Worm (Caenorhabditis elegans) whole organism, early embryonic: ENCODE data around the gene F10E9.5.

Experiments used
- B0310.2 ChIP-seq: sonication (generic microtip); optimal IDR thresholded peaks from 2 replicates; lab custom pipeline; 2016; ENCODE audit warnings: mild to moderate bottlenecking, missing genetic modification characterization, missing compliant biosample characterization
- F13C5.2 ChIP-seq: sonication (generic microtip); optimal IDR thresholded peaks from 2 replicates; lab custom pipeline; 2017; ENCODE audit warnings: mild to moderate bottlenecking, missing genetic modification characterization, inconsistent platforms, missing compliant biosample characterization
- aly-1 ChIP-seq: sonication (generic microtip); optimal IDR thresholded peaks from 2 replicates; lab custom pipeline; 2016; ENCODE audit warnings: missing genetic modification characterization, missing compliant biosample characterization
- ama-1 ChIP-seq: fragments of 150-350 bp; optimal IDR thresholded peaks from 2 replicates; lab custom pipeline; 2014
- ceh-13 ChIP-seq: fragments of 200-800 bp; sonication (Bioruptor generic); optimal IDR thresholded peaks from 2 replicates; lab custom pipeline; 2018; ENCODE audit warnings: mild to moderate bottlenecking, missing genetic modification characterization, missing compliant biosample characterization
- ceh-36 ChIP-seq: sonication (generic microtip); optimal IDR thresholded peaks from 2 replicates; lab custom pipeline; 2016; ENCODE audit warnings: missing genetic modification characterization, inconsistent platforms, missing compliant biosample characterization
- ets-7 ChIP-seq: sonication (generic microtip); optimal IDR thresholded peaks from 2 replicates; lab custom pipeline; 2016; ENCODE audit warnings: missing genotype, missing genetic modification characterization, missing compliant biosample characterization
- flt-1 ChIP-seq: fragments of 200-800 bp; sonication (Bioruptor generic); IDR thresholded peaks from 2 replicates; pipeline ENCODE4 v1.3.6; 2022; ENCODE audit warnings: missing genetic modification characterization, missing compliant biosample characterization
- hmbx-1 ChIP-seq: sonication (generic microtip); optimal IDR thresholded peaks from 2 replicates; lab custom pipeline; 2016; ENCODE audit warnings: mild to moderate bottlenecking, missing genetic modification characterization, missing compliant biosample characterization
- hmg-4 ChIP-seq: fragments of 200-800 bp; sonication (Bioruptor generic); optimal IDR thresholded peaks from 2 replicates; lab custom pipeline; 2018; ENCODE audit warnings: mild to moderate bottlenecking, missing genetic modification characterization, missing compliant biosample characterization
- hnd-1 ChIP-seq: sonication (generic microtip); optimal IDR thresholded peaks from 2 replicates; lab custom pipeline; 2016; ENCODE audit warnings: missing genetic modification characterization, missing compliant biosample characterization
- pes-1 ChIP-seq: fragments of 200-800 bp; sonication (Bioruptor generic); IDR thresholded peaks from 2 replicates; pipeline ENCODE4 v1.3.6; 2022; ENCODE audit warnings: missing genetic modification reagents, missing genetic modification characterization, missing compliant biosample characterization
- scrt-1 ChIP-seq: fragments of 200-800 bp; sonication (Bioruptor generic); IDR thresholded peaks from 2 replicates; pipeline ENCODE4 v1.3.6; 2022; ENCODE audit warnings: missing genetic modification characterization, missing compliant biosample characterization
- sea-1 ChIP-seq: fragments of 200-800 bp; sonication (Bioruptor generic); conservative IDR thresholded peaks from 2 replicates; pipeline ENCODE4 v1.3.6; 2022; ENCODE audit warnings: missing genetic modification characterization, missing compliant biosample characterization
- tbx-11 ChIP-seq: fragments of 200-800 bp; sonication (Bioruptor generic); IDR thresholded peaks from 2 replicates; pipeline ENCODE4 v1.3.6; 2022; ENCODE audit warnings: missing genetic modification characterization, missing compliant biosample characterization
- tbx-37 ChIP-seq: fragments of 200-800 bp; sonication (Bioruptor generic); conservative IDR thresholded peaks from 2 replicates; pipeline ENCODE4 v1.3.6; 2022; ENCODE audit warnings: missing genetic modification reagents, missing genetic modification characterization, missing compliant biosample characterization
- tra-4 ChIP-seq: sonication (generic microtip); optimal IDR thresholded peaks from 2 replicates; lab custom pipeline; 2017; ENCODE audit warnings: missing genetic modification characterization, missing compliant biosample characterization

The F10E9.5 gene

DNA sequence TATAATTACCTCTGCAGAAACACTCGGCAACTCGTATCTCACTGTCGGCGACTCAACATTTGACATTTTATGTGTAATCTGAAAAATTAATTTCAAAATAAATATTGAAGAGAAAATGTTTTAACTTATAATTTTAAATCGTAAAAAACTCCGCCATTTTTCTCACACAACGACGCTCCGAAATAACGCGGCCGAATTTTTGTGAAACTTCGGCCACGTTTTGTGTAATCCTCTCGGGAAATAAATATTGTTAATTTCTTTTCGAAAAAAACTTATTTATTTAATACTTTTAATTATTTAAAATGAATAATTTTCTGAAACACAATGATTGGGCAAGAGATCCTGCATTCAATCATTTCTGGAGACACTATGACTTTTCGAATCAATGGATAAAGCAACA is at the start of gene F10E9.5, which contains the start of gene F10E9.7:
F10E9.5 (plus strand) TSS at position 237 of the 400 bp plus-strand sequence.
F10E9.7 (minus strand) TSS at position 86 of the 400 bp plus-strand sequence.
- TF ChIP-seq pes-1 (peak; percentile 75), B0310.2 (tag; lab: Kevin White, UChicago) (no peak), tbx-37 (GFP tag; lab: Robert Waterston, UW) (peak; percentile 93)

DNA sequence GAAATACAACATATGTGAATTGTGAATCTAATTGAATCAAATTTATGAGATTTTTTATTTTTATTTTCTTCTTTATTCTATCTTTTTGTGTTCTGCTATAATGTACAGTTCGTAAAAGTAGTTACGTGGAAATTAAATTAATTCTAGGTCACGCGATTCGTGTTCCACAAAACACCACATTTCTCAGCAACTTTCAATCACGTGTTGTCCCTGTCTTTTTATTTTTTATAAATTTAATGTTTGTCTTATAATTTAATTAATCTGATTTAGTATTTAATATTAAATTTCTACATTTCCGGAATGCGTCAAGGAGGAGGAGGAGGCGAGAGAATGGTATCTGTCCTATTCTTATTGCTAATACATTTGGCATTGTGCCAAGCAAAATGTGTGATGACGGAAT is 49.3 kb upstream of the F10E9.5 start, which contains the start of gene ncr-2:
ncr-2 (plus strand) TSS at position 301 of the 400 bp plus-strand sequence.
- no peak for TF ChIP-seq ama-1 (lab: Kevin White, UChicago)
- no peak for TF ChIP-seq hmbx-1 (tag; lab: Kevin White, UChicago)

DNA sequence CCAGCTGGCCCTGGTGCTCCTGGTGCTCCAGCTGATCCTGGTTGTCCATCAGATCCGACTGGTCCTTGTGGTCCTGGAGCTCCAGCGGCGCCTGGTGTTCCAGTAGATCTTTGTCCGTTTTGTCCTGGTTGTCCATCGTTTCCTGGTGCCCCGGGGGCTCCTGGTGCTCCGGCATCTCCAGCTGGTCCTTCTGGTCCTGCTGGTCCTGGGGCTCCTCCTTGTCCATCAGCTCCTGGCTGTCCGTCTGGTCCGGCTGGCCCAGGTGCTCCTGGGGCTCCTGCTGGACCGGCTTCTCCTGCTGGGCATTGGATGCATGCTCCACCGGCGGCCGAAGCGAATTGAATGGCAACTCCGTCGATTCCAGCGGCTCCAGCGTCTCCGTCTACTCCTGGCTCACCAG is 44.8 kb upstream of the F10E9.5 start:
- TF ChIP-seq aly-1 (tag; lab: Kevin White, UChicago), result no peak
- no peak for TF ChIP-seq hmbx-1 (tag; lab: Kevin White, UChicago)
- TF ChIP-seq ets-7 (tag; lab: Kevin White, UChicago), result no peak
- no peak for TF ChIP-seq hnd-1
- no peak for TF ChIP-seq sea-1 (GFP tag; lab: Robert Waterston, UW)
- TF ChIP-seq flt-1 (GFP tag; lab: Robert Waterston, UW), result no peak
- no peak for TF ChIP-seq hmg-4 (GFP tag; lab: Kevin White, UChicago)
- TF ChIP-seq tbx-37 (GFP tag; lab: Robert Waterston, UW), result no peak
- no peak for TF ChIP-seq tbx-11
- no peak for TF ChIP-seq tra-4 (tag; lab: Kevin White, UChicago)

DNA sequence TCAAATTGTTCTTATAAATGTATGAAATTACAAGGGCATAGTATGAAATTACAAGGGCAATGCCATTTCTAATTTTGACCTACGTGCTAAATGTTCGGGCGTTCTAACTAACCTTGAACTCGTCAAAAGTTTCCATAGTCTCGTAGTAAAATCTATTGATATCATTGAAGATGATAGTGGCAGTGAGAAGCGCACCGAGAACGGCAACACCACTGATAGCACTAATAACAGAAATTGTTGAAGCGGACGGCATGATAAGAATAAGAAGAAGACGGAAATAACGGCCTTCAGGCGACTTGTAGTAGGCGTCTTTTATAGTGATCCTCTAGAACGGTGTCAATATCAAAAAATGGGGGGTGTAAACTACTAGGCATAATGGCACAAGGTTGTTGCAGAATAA is 44.0 kb upstream of the F10E9.5 start, which contains the start of gene col-91:
col-91 (minus strand) TSS at position 288 of the 400 bp plus-strand sequence.
- TF ChIP-seq ets-7 (tag; lab: Kevin White, UChicago) (no peak), ama-1 (lab: Kevin White, UChicago) (no peak), B0310.2 (tag; lab: Kevin White, UChicago) (no peak), hmg-4 (GFP tag; lab: Kevin White, UChicago) (no peak), flt-1 (GFP tag; lab: Robert Waterston, UW) (no peak), ceh-36 (tag; lab: Kevin White, UChicago) (no peak), tbx-37 (GFP tag; lab: Robert Waterston, UW) (no peak), scrt-1 (GFP tag; lab: Robert Waterston, UW) (no peak), sea-1 (GFP tag; lab: Robert Waterston, UW) (no peak), tra-4 (tag; lab: Kevin White, UChicago) (no peak), hmbx-1 (tag; lab: Kevin White, UChicago) (no peak), pes-1 (no peak), F13C5.2 (no peak)

DNA sequence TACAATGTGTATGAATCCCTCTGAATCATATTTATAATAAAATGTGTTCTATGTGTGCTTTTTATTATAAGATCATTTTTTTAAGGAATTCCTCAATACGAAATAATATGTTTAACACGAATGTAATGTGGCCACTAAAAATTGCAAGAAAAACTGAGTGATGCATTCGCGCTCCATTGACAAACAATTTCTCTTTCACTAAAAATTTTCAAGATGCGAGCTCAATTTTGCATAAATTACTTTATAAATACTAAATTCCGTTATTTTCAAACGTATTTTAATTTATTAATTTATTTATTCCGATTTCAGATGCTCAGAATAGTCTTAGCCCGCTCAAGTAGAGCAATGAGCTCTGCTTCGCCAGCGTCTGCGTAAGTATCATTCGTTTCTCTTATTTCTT is 41.6 kb upstream of the F10E9.5 start, which contains the start of gene mrps-9:
mrps-9 (plus strand) TSS at position 310 of the 400 bp plus-strand sequence.
- TF ChIP-seq ceh-13 (GFP tag; lab: Kevin White, UChicago) (no peak), tbx-37 (GFP tag; lab: Robert Waterston, UW) (no peak), F13C5.2 (no peak), flt-1 (GFP tag; lab: Robert Waterston, UW) (no peak), B0310.2 (tag; lab: Kevin White, UChicago) (no peak), ama-1 (lab: Kevin White, UChicago) (no peak), ceh-36 (tag; lab: Kevin White, UChicago) (no peak), tra-4 (tag; lab: Kevin White, UChicago) (no peak), ets-7 (tag; lab: Kevin White, UChicago) (no peak), tbx-11 (no peak), hnd-1 (no peak), scrt-1 (GFP tag; lab: Robert Waterston, UW) (no peak), pes-1 (no peak), aly-1 (tag; lab: Kevin White, UChicago) (no peak), sea-1 (GFP tag; lab: Robert Waterston, UW) (no peak)

DNA sequence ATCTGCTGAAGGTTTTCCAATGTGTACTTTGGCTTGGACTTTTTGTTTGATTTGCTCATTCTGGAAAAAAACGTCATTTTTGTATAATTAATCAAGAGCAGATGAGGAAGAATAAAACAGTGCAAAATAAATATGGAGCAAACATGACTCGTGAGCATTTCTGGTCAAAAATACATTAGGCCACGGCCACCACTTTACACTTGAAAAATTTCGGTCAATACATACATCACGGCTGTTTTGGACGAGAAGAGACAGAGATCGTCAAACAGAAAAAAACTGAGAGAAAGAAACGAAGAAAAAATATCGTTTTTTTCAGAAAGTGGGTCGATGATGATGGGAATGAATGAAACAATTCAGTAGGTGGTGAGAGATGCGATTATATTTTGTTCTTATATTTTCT is 39.1 kb upstream of the F10E9.5 start, which contains the start of the genes F09G8.7 and crn-7:
F09G8.7 (minus strand) TSS at position 60 of the 400 bp plus-strand sequence.
crn-7 (plus strand) TSS at position 236 of the 400 bp plus-strand sequence.
- TF ChIP-seq pes-1, result no peak
- TF ChIP-seq F13C5.2, result no peak
- TF ChIP-seq hmbx-1 (tag; lab: Kevin White, UChicago), result no peak
- TF ChIP-seq B0310.2 (tag; lab: Kevin White, UChicago), result no peak
- no peak for TF ChIP-seq ama-1 (lab: Kevin White, UChicago)
- no peak for TF ChIP-seq hnd-1

DNA sequence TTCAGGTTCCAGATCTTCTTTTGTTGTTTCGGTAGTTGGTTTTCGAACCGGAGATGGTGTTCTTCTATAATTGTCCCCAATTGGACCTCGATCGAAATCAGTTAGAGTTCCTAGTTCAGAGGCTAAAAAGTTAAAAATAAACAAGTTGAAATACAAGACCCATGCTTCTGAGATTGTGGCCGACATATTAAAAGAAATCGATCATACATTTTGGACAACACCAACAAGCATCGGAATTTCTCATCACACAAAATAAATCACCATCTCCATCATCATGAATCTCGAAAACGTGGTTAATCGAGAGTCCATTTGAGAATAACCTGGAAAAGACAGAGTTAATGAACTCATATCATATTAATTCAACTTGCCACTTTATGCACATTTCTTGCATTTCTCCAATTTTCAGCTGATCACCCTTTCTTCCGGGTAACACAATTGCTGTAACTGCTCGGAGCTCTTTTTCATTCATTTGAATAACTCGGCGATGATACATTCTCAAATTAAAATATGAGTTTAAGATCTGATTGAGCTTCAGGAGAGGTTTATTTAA is 35.6 kb upstream of the F10E9.5 start, which contains the start of the genes mps-4 and F09G8.10:
mps-4 (minus strand) TSS at position 101 of the 550 bp plus-strand sequence.
F09G8.10 (minus strand) TSS at position 500 of the 550 bp plus-strand sequence.
- TF ChIP-seq tra-4 (tag; lab: Kevin White, UChicago), result no peak
- TF ChIP-seq tbx-11, result no peak
- TF ChIP-seq aly-1 (tag; lab: Kevin White, UChicago), result no peak
- no peak for TF ChIP-seq tbx-37 (GFP tag; lab: Robert Waterston, UW)
- no peak for TF ChIP-seq ceh-13 (GFP tag; lab: Kevin White, UChicago)
- TF ChIP-seq hmbx-1 (tag; lab: Kevin White, UChicago), result no peak
- TF ChIP-seq hnd-1, result no peak
- TF ChIP-seq flt-1 (GFP tag; lab: Robert Waterston, UW), result no peak
- no peak for TF ChIP-seq B0310.2 (tag; lab: Kevin White, UChicago)
- TF ChIP-seq hmg-4 (GFP tag; lab: Kevin White, UChicago), result no peak
- no peak for TF ChIP-seq ama-1 (lab: Kevin White, UChicago)
- TF ChIP-seq scrt-1 (GFP tag; lab: Robert Waterston, UW), result no peak
- no peak for TF ChIP-seq ets-7 (tag; lab: Kevin White, UChicago)
- TF ChIP-seq ceh-36 (tag; lab: Kevin White, UChicago), result no peak
- TF ChIP-seq pes-1, result no peak
